Worm (Caenorhabditis elegans) whole organism, L3 larva: ENCODE data around the gene dnj-2.

Experiments used
- R02D3.7 ChIP-seq: fragments of 150-350 bp; optimal IDR thresholded peaks from 2 replicates; lab custom pipeline; 2014; ENCODE audit warnings: missing biosample characterization, missing genetic modification characterization
- ceh-82 ChIP-seq: fragments of 150-350 bp; optimal IDR thresholded peaks from 2 replicates; lab custom pipeline; 2014; ENCODE audit warnings: missing biosample characterization, missing genetic modification characterization
- elt-1 ChIP-seq: fragments of 150-350 bp; optimal IDR thresholded peaks from 2 replicates; lab custom pipeline; 2014; ENCODE audit warnings: missing biosample characterization, missing genetic modification characterization
- elt-2 ChIP-seq: sonication (generic microtip); optimal IDR thresholded peaks from 2 replicates; lab custom pipeline; 2016; ENCODE audit warnings: missing genetic modification reagents, mild to moderate bottlenecking, missing genetic modification characterization, missing compliant biosample characterization
- fkh-10 ChIP-seq: sonication (generic microtip); optimal IDR thresholded peaks from 2 replicates; lab custom pipeline; 2017; ENCODE audit warnings: missing biosample characterization, missing genetic modification reagents, missing genetic modification characterization
- jun-1 ChIP-seq: fragments of 150-350 bp; optimal IDR thresholded peaks from 2 replicates; lab custom pipeline; 2014; ENCODE audit warnings: missing biosample characterization, missing genetic modification reagents, missing genetic modification characterization
- lin-15B ChIP-seq: fragments of 150-350 bp; optimal IDR thresholded peaks from 2 replicates; lab custom pipeline; 2014; ENCODE audit warnings: missing biosample characterization, missing genetic modification characterization
- nfya-1 ChIP-seq: sonication (generic microtip); optimal IDR thresholded peaks from 2 replicates; lab custom pipeline; 2017; ENCODE audit warnings: missing genetic modification characterization, mild to moderate bottlenecking, missing compliant biosample characterization, antibody characterized with exemption, moderate library complexity; ENCODE audit not compliant: insufficient read depth
- nhr-11 ChIP-seq: fragments of 150-350 bp; optimal IDR thresholded peaks from 2 replicates; lab custom pipeline; 2014; ENCODE audit warnings: missing biosample characterization, missing genetic modification characterization
- nhr-28 ChIP-seq: fragments of 150-350 bp; optimal IDR thresholded peaks from 2 replicates; lab custom pipeline; 2014; ENCODE audit warnings: missing biosample characterization, missing genetic modification characterization
- nhr-77 ChIP-seq: fragments of 150-350 bp; optimal IDR thresholded peaks from 2 replicates; lab custom pipeline; 2014; ENCODE audit warnings: missing biosample characterization, missing genetic modification characterization
- snpc-4 ChIP-seq: fragments of 150-350 bp; optimal IDR thresholded peaks from 2 replicates; lab custom pipeline; 2014; ENCODE audit warnings: missing biosample characterization, missing genetic modification characterization
- ztf-4 ChIP-seq: fragments of 150-350 bp; optimal IDR thresholded peaks from 2 replicates; lab custom pipeline; 2014; ENCODE audit warnings: missing biosample characterization, missing genetic modification characterization

ce11 chrIV:11340735-11341443, 27.1 kb upstream of the dnj-2 start:
- no peak for TF ChIP-seq jun-1 (tag; lab: Kevin White, UChicago)
- TF ChIP-seq elt-2 (tag; lab: Kevin White, UChicago), result no peak
- TF ChIP-seq nfya-1 (tag; lab: Kevin White, UChicago), result no peak
- TF ChIP-seq nhr-77, result no peak
- TF ChIP-seq nhr-11, result no peak
- no peak for TF ChIP-seq snpc-4
- no peak for TF ChIP-seq fkh-10 (GFP tag; lab: Kevin White, UChicago)
- no peak for TF ChIP-seq R02D3.7 (tag; lab: Kevin White, UChicago)
- no peak for TF ChIP-seq elt-1 (tag; lab: Kevin White, UChicago)
- no peak for TF ChIP-seq lin-15B (tag; lab: Kevin White, UChicago)
- no peak for TF ChIP-seq nhr-28 (tag; lab: Kevin White, UChicago)
- no peak for TF ChIP-seq ceh-82 (tag; lab: Kevin White, UChicago)
- TF ChIP-seq ztf-4, result no peak
